Worm (Caenorhabditis elegans) whole organism, L4/young adult: ENCODE results near the gene jtr-1.

Source experiments
- W03F9.2 ChIP-seq: fragments of 150-350 bp; optimal IDR thresholded peaks from 2 replicates; lab custom pipeline; 2014; ENCODE audit warnings: missing biosample characterization, missing genetic modification characterization
- dao-5 ChIP-seq: sonication (generic microtip); optimal IDR thresholded peaks from 2 replicates; lab custom pipeline; 2016; ENCODE audit warnings: missing genotype, missing genetic modification characterization, moderate library complexity, missing compliant biosample characterization
- him-1 ChIP-seq: sonication (generic microtip); optimal IDR thresholded peaks from 2 replicates; lab custom pipeline; 2016; ENCODE audit warnings: missing genotype, missing genetic modification reagents, missing genetic modification characterization, missing compliant biosample characterization

The jtr-1 gene

ce11 chrIV:1400016-1400415 is 20.7 kb upstream of the jtr-1 start:
- TF ChIP-seq W03F9.2 (no peak), dao-5 (tag; lab: Kevin White, UChicago) (no peak), him-1 (tag; lab: Kevin White, UChicago) (no peak)

- TF ChIP-seq him-1 (tag; lab: Kevin White, UChicago), result no peak
- no peak for TF ChIP-seq W03F9.2
- no peak for TF ChIP-seq dao-5 (tag; lab: Kevin White, UChicago)
Measured at ce11 chrIV:1403960-1404359, 16.8 kb upstream of the jtr-1 start.

ce11 chrIV:1405780-1406179 is 14.9 kb upstream of the jtr-1 start:
- TF ChIP-seq W03F9.2, result no peak
- TF ChIP-seq him-1 (tag; lab: Kevin White, UChicago), result no peak
- TF ChIP-seq dao-5 (tag; lab: Kevin White, UChicago), result no peak

- TF ChIP-seq him-1 (tag; lab: Kevin White, UChicago) (no peak), dao-5 (tag; lab: Kevin White, UChicago) (no peak), W03F9.2 (no peak)
Measured at ce11 chrIV:1406267-1406666, 14.5 kb upstream of the jtr-1 start, which contains the start of gene spp-31. Gene spp-31, plus strand, starts transcription at chrIV:1406567.

DNA sequence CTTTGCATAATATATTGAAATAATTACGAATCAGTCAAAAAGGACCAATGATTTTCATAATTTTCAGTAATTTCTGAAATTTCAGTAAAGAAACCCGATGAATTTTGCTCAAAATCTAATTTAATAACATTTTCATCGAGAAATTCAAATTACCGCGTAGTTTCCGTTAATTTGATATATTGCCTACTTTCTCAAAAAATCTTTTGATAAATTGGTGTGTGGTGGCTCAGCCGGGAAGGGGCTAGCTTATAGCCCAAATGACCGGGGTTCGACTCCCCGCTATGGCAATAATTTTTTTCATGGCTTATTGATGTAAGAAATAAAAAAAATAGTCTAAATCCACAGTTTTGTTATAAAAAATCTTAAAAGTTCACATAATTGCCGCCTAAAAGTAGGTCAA is 13.7 kb upstream of the jtr-1 start:
- no peak for TF ChIP-seq dao-5 (tag; lab: Kevin White, UChicago)
- no peak for TF ChIP-seq him-1 (tag; lab: Kevin White, UChicago)
- no peak for TF ChIP-seq W03F9.2

ce11 chrIV:1407507-1407906 is 13.2 kb upstream of the jtr-1 start:
- TF ChIP-seq him-1 (tag; lab: Kevin White, UChicago), result no peak

- TF ChIP-seq dao-5 (tag; lab: Kevin White, UChicago) (no peak), him-1 (tag; lab: Kevin White, UChicago) (no peak), W03F9.2 (no peak)
Measured at ce11 chrIV:1408137-1408536, 12.6 kb upstream of the jtr-1 start.

DNA sequence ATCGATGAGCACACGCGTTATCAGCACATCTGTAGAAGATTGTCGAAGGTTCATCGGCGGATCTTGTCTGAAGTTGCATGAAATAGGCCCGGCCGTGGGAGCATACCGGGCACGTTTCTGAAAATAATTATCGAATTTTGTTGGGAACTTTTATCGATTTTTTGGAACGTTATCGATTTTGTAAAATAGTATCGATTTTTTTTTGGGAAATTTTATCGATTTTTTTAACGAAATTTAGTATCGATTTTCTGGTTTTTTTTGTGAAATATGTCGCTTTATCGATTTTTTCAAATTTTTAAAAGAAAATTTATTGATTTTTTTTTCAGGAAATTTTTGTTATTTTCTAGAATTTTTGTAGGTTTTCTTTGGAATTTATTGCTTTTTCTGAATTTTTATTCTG is 12.0 kb upstream of the jtr-1 start:
- TF ChIP-seq dao-5 (tag; lab: Kevin White, UChicago), result no peak
- no peak for TF ChIP-seq him-1 (tag; lab: Kevin White, UChicago)
- no peak for TF ChIP-seq W03F9.2

DNA sequence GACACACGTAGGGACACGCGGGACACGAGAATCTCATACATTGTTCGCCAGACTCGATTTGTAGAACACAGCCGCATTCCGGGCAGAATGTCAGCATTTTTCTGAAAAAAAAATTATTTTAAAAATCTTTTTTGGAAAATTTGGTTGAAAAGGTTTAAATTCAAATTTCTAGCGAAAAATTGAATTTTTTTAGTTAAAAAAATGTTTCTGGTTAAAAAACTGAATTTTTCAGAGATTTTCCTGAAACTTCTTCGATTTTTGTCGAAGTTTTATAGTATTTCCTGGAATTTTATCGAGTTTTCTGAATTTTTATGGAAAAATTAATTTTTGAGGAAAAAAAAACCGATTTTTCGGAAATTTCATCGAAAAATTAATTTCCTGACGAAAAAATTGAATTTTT is 10.8 kb upstream of the jtr-1 start, which contains the start of gene rpc-11:
Gene rpc-11 (minus strand): TSS at position 101 of the 400 bp plus-strand sequence.
- no peak for TF ChIP-seq W03F9.2

DNA sequence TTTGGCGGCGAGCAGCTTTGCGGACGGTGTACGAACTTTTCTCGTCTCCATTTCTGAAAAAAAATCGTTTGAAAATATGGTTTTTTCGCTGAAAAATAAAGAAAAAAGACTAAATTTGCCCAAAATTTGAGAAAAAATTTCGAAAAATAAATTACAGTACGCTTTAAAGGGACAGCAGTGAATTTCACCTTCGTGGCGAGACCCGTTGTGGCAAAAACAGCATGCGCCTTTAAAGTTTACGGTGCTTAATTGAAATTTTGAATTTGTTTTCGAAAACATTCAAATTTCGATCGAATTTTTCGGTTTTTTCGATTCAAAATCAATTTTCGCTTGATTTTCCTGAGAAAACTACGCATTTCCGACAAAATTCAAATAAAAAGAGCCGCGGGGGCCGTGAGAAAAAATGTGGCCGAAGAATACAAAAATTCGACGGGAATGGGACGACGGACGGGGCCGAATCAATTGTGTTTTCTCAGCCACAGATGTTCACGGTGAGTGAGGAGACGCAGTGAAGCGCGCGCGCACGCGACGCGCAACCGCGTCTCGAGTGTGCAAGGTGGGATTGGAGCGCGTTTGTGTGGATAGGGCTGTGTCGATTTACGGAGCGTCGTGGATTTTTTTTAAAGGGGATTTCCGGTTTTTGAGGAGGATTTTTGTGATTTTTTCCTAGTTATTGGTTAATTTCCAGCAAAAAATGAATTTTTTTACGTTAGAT is 777 bp upstream of the jtr-1 start, which contains the start of gene Y77E11A.7:
Gene Y77E11A.7 (minus strand): TSS at position 55 of the 715 bp plus-strand sequence.
- TF ChIP-seq dao-5 (tag; lab: Kevin White, UChicago), result no peak
- TF ChIP-seq him-1 (tag; lab: Kevin White, UChicago), result peak; percentile 10
- peak; percentile 36 for TF ChIP-seq W03F9.2

DNA sequence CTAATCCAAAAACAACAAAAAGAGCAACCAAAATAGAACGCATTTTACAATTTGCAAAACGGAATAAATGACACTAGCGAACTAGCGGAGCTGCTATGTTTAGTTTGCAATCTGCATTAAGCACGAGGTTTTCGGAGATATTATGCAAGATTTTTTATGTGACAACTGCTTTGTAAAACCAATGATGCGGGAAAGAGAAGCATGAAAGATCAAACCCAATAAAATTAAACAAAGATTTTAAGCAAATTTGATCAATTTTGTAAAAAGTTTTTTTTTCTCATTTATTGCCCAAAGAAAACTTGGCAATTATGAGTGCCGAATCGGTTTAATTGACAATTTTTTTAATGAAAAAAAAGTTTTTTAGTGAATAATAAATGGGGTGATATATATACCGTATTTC is 4.2 kb downstream of the jtr-1 start, which contains the start of gene Y77E11A.8:
Gene Y77E11A.8 (minus strand): TSS at position 101 of the 400 bp plus-strand sequence.
- TF ChIP-seq dao-5 (tag; lab: Kevin White, UChicago) (no peak), W03F9.2 (no peak), him-1 (tag; lab: Kevin White, UChicago) (no peak)

ce11 chrIV:1427283-1427682 is 6.6 kb downstream of the jtr-1 start, which contains the start of gene clec-171:
Gene clec-171, minus strand, starts transcription at chrIV:1427383.
- no peak for TF ChIP-seq dao-5 (tag; lab: Kevin White, UChicago)
- TF ChIP-seq him-1 (tag; lab: Kevin White, UChicago), result no peak

DNA sequence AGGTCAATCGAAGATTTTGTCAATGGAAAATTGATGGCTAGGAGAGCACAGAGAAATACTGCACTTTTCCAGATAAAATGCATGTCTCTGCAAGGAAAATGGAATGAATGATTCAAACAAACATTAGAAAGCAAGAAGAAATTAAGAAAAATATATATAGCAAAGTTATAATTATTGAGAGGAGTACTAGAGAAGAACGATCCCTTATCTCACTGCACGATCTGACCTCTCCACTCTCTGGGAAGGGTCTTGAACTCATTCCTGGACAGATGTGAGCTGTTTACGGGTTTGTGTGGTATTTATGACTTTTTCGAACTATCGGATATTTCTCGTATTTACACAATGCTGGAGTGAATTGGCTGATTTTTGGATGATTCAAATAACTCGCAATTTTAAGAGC is 9.5 kb downstream of the jtr-1 start, which contains the start of gene Y77E11A.23:
Gene Y77E11A.23 (minus strand): TSS at position 107 of the 400 bp plus-strand sequence.
- TF ChIP-seq W03F9.2, result no peak
- no peak for TF ChIP-seq him-1 (tag; lab: Kevin White, UChicago)
- TF ChIP-seq dao-5 (tag; lab: Kevin White, UChicago), result no peak

- TF ChIP-seq him-1 (tag; lab: Kevin White, UChicago) (no peak), W03F9.2 (no peak), dao-5 (tag; lab: Kevin White, UChicago) (no peak)
Measured at ce11 chrIV:1433978-1434377, 13.2 kb downstream of the jtr-1 start.
